Worm (Caenorhabditis elegans): ENCODE data around the gene Y48E1C.1.

Y48E1C.1 gene

ce11 chrII:13414554-13415057, at the start of gene Y48E1C.1:
Gene Y48E1C.1 (plus strand): TSS chrII:13415007.
- no peak for TF ChIP-seq sma-9 (GFP tag; optimal IDR thresholded peaks at IDR 0.05)
- TF ChIP-seq sma-9 (tag; optimal IDR thresholded peaks at IDR 0.05), result no peak
- TF ChIP-seq ZK546.5 (tag; optimal IDR thresholded peaks at IDR 0.05), result no peak
- TF ChIP-seq F13H6.1 (tag; optimal IDR thresholded peaks at IDR 0.05), result no peak
- no peak for TF ChIP-seq lin-39 (tag; optimal IDR thresholded peaks at IDR 0.05)

ce11 chrII:13367784-13368183, 47.0 kb upstream of the Y48E1C.1 start:
- TF ChIP-seq ztf-4 (tag; optimal IDR thresholded peaks at IDR 0.05) (no peak), blmp-1 (tag; optimal IDR thresholded peaks at IDR 0.05; ENCODE audit: insufficient read depth) (no peak), snpc-4 (tag; optimal IDR thresholded peaks at IDR 0.05) (no peak), lin-39 (tag; optimal IDR thresholded peaks at IDR 0.05) (no peak), skn-1 (tag; optimal IDR thresholded peaks at IDR 0.05) (no peak)

ce11 chrII:13369231-13369630, 45.6 kb upstream of the Y48E1C.1 start, which contains the start of gene Y48C3A.20:
Gene Y48C3A.20 (plus strand): TSS chrII:13369607.
- TF ChIP-seq ceh-16 (tag; optimal IDR thresholded peaks at IDR 0.05) (no peak), C34F6.9 (tag; optimal IDR thresholded peaks at IDR 0.05) (peak; percentile 88), unc-39 (tag; optimal IDR thresholded peaks at IDR 0.05) (no peak), snpc-4 (tag; optimal IDR thresholded peaks at IDR 0.05) (peak; percentile 73), sem-4 (tag; optimal IDR thresholded peaks at IDR 0.05) (no peak), nhr-11 (tag; optimal IDR thresholded peaks at IDR 0.05) (no peak), nhr-25 (tag; optimal IDR thresholded peaks at IDR 0.05) (peak; percentile 50), peb-1 (tag; optimal IDR thresholded peaks at IDR 0.05) (no peak), blmp-1 (tag; optimal IDR thresholded peaks at IDR 0.05; ENCODE audit: insufficient read depth) (peak; percentile 42), nhr-77 (tag; optimal IDR thresholded peaks at IDR 0.05) (no peak), alr-1 (tag; optimal IDR thresholded peaks at IDR 0.05) (peak; percentile 14), mab-5 (tag; optimal IDR thresholded peaks at IDR 0.05) (peak; percentile 77), elt-3 (tag; optimal IDR thresholded peaks at IDR 0.05) (no peak), aly-2 (tag; optimal IDR thresholded peaks at IDR 0.05) (no peak), nhr-6 (tag; optimal IDR thresholded peaks at IDR 0.05) (peak; percentile 70), lsy-2 (tag; optimal IDR thresholded peaks at IDR 0.05) (peak; percentile 73 to 87), nhr-129 (tag; optimal IDR thresholded peaks at IDR 0.05) (peak; percentile 68), R02D3.7 (tag; optimal IDR thresholded peaks at IDR 0.05) (peak; percentile 25), ztf-11 (tag; optimal IDR thresholded peaks at IDR 0.05) (no peak), sma-9 (GFP tag; optimal IDR thresholded peaks at IDR 0.05) (no peak), sma-9 (tag; optimal IDR thresholded peaks at IDR 0.05) (no peak), unc-55 (GFP tag; optimal IDR thresholded peaks at IDR 0.05) (peak; percentile 93), sma-3 (GFP tag; optimal IDR thresholded peaks at IDR 0.05) (no peak), F13H6.1 (tag; optimal IDR thresholded peaks at IDR 0.05) (peak; percentile 77), crh-2 (tag; optimal IDR thresholded peaks at IDR 0.05) (peak; percentile 76), ztf-1 (GFP tag; conservative IDR thresholded peaks at IDR 0.05) (no peak), egl-27 (tag; optimal IDR thresholded peaks at IDR 0.05) (no peak), ceh-82 (tag; optimal IDR thresholded peaks at IDR 0.05) (no peak), lin-13 (GFP tag; optimal IDR thresholded peaks at IDR 0.05) (peak; percentile 69), gmeb-1 (tag; optimal IDR thresholded peaks at IDR 0.05) (peak; percentile 81), lin-39 (tag; optimal IDR thresholded peaks at IDR 0.05) (no peak), ZK546.5 (tag; optimal IDR thresholded peaks at IDR 0.05) (no peak), nhr-21 (tag; optimal IDR thresholded peaks at IDR 0.05) (peak; percentile 44), Y55F3AM.14 (GFP tag; optimal IDR thresholded peaks at IDR 0.05) (no peak)

- TF ChIP-seq egl-27 (tag; optimal IDR thresholded peaks at IDR 0.05) (no peak), mdl-1 (tag; optimal IDR thresholded peaks at IDR 0.05) (no peak)
Observed at ce11 chrII:13376112-13376511, 38.7 kb upstream of the Y48E1C.1 start, which contains the start of gene Y48C3A.12. Gene Y48C3A.12 (plus strand): TSS chrII:13376412.

ce11 chrII:13383061-13383460, 31.7 kb upstream of the Y48E1C.1 start:
- TF ChIP-seq R02D3.7 (tag; optimal IDR thresholded peaks at IDR 0.05) (no peak), nhr-129 (tag; optimal IDR thresholded peaks at IDR 0.05) (no peak), lin-11 (tag; optimal IDR thresholded peaks at IDR 0.05) (no peak), lin-13 (GFP tag; optimal IDR thresholded peaks at IDR 0.05) (no peak), nhr-11 (tag; optimal IDR thresholded peaks at IDR 0.05) (no peak), ama-1 (optimal IDR thresholded peaks at IDR 0.05) (no peak), snpc-4 (tag; optimal IDR thresholded peaks at IDR 0.05) (no peak), fos-1 (tag; optimal IDR thresholded peaks at IDR 0.05) (no peak), egl-27 (tag; optimal IDR thresholded peaks at IDR 0.05) (no peak), sma-3 (GFP tag; optimal IDR thresholded peaks at IDR 0.05) (no peak), nhr-237 (tag; optimal IDR thresholded peaks at IDR 0.05) (no peak)

All from whole organism, L2 larva.